Fruit fly (Drosophila melanogaster) whole organism, wandering third instar larva: ENCODE measurements around the gene CG11162.

Source experiments
- Abd-B ChIP-seq: fragments of >200 bp; optimal IDR thresholded peaks from 2 replicates; lab custom pipeline; 2017; ENCODE audit warnings: missing biosample characterization, missing genetic modification characterization
- CG32264 ChIP-seq: fragments of 200-800 bp; sonication (Bioruptor generic); optimal IDR thresholded peaks from 2 replicates; lab custom pipeline; 2016; ENCODE audit warnings: missing biosample characterization, missing genetic modification characterization
- Dfd ChIP-seq: fragments of >200 bp; optimal IDR thresholded peaks from 2 replicates; lab custom pipeline; 2017; ENCODE audit warnings: missing biosample characterization, missing genetic modification characterization
- ey ChIP-seq: fragments of 200-800 bp; sonication (Bioruptor generic); optimal IDR thresholded peaks from 2 replicates; lab custom pipeline; 2016; ENCODE audit warnings: missing biosample characterization, missing genetic modification characterization
- rgr ChIP-seq: fragments of 200-800 bp; sonication (Bioruptor generic); optimal IDR thresholded peaks from 3 replicates; lab custom pipeline; 2016; ENCODE audit warnings: missing biosample characterization, mild to moderate bottlenecking, missing genetic modification characterization
- usp ChIP-seq: fragments of >200 bp; optimal IDR thresholded peaks from 2 replicates; lab custom pipeline; 2017; ENCODE audit warnings: missing biosample characterization, missing genetic modification characterization

- TF ChIP-seq ey (GFP tag; lab: Kevin White, UChicago) (no peak), Abd-B (GFP tag; lab: Kevin White, UChicago) (no peak), rgr (GFP tag; lab: Kevin White, UChicago) (no peak), CG32264 (GFP tag; lab: Kevin White, UChicago) (no peak), usp (GFP tag; lab: Kevin White, UChicago) (no peak), Dfd (GFP tag; lab: Kevin White, UChicago) (no peak)
Observed at dm6 chrX:13644696-13645393, 31.8 kb upstream of the CG11162 start.
